Fruit fly (Drosophila melanogaster) whole organism, embryonic: ENCODE measurements around the gene Or85a.

Experiments used
- Atf-2 ChIP-seq: fragments of 200-800 bp; sonication (Bioruptor generic); optimal IDR thresholded peaks from 2 replicates; lab custom pipeline; 2016; ENCODE audit warnings: missing biosample characterization, missing genetic modification characterization
- Atf3 ChIP-seq: fragments of 200-800 bp; sonication (Bioruptor generic); optimal IDR thresholded peaks from 3 replicates; lab custom pipeline; 2016; ENCODE audit warnings: missing biosample characterization, missing genetic modification characterization
- CG10321 ChIP-seq: fragments of 200-800 bp; sonication (Bioruptor generic); IDR thresholded peaks from 2 replicates; pipeline ENCODE4 v1.3.6; 2022; ENCODE audit warnings: missing biosample characterization, missing genetic modification characterization
- CG11456 ChIP-seq: fragments of 200-800 bp; sonication (Bioruptor generic); IDR thresholded peaks from 3 replicates; pipeline ENCODE4 v1.3.6; 2022; ENCODE audit warnings: missing biosample characterization, missing genetic modification characterization
- CG1233 ChIP-seq: fragments of 200-800 bp; sonication (Bioruptor generic); optimal IDR thresholded peaks from 4 replicates; lab custom pipeline; 2018; ENCODE audit warnings: missing biosample characterization, mild to moderate bottlenecking, missing genetic modification characterization
- CG12744 ChIP-seq: fragments of 200-800 bp; sonication (Bioruptor generic); optimal IDR thresholded peaks from 2 replicates; lab custom pipeline; 2016; ENCODE audit warnings: missing biosample characterization, missing genetic modification characterization
- CG13775 ChIP-seq: fragments of 200-800 bp; sonication (Bioruptor generic); optimal IDR thresholded peaks from 3 replicates; lab custom pipeline; 2017; ENCODE audit warnings: missing biosample characterization, mild to moderate bottlenecking, missing genetic modification characterization
- CG15011 ChIP-seq: fragments of 200-800 bp; sonication (Bioruptor generic); optimal IDR thresholded peaks from 3 replicates; lab custom pipeline; 2018; ENCODE audit warnings: missing biosample characterization, mild to moderate bottlenecking, missing genetic modification characterization
- CG15514 ChIP-seq: fragments of 200-800 bp; sonication (Bioruptor generic); optimal IDR thresholded peaks from 3 replicates; lab custom pipeline; 2017; ENCODE audit warnings: missing biosample characterization, missing genetic modification characterization, mild to moderate bottlenecking, moderate library complexity, missing genetic modification reagents
- CG16813 ChIP-seq: fragments of 200-800 bp; sonication (Bioruptor generic); IDR thresholded peaks from 3 replicates; pipeline ENCODE4 v1.3.6; 2022; ENCODE audit warnings: missing biosample characterization, missing genetic modification characterization; ENCODE audit not compliant: partially characterized antibody
- CG17802 ChIP-seq: fragments of 200-800 bp; sonication (Bioruptor generic); optimal IDR thresholded peaks from 2 replicates; lab custom pipeline; 2018; ENCODE audit warnings: missing biosample characterization, mild to moderate bottlenecking, missing genetic modification characterization, moderate library complexity
- CG2712 ChIP-seq: fragments of 200-800 bp; optimal IDR thresholded peaks from 3 replicates; lab custom pipeline; 2019; ENCODE audit warnings: missing biosample characterization, mild to moderate bottlenecking, missing genetic modification characterization, moderate library complexity
- CG32532 ChIP-seq: fragments of 200-800 bp; sonication (Bioruptor generic); IDR thresholded peaks from 2 replicates; pipeline ENCODE4 v1.3.6; 2022; ENCODE audit warnings: missing biosample characterization, missing genetic modification characterization
- CG33213 ChIP-seq: fragments of 200-800 bp; sonication (Bioruptor generic); optimal IDR thresholded peaks from 3 replicates; lab custom pipeline; 2016; ENCODE audit warnings: missing biosample characterization, missing genetic modification characterization
- CG33557 ChIP-seq: fragments of 200-800 bp; sonication (Bioruptor generic); optimal IDR thresholded peaks from 2 replicates; lab custom pipeline; 2019; ENCODE audit warnings: missing biosample characterization, mild to moderate bottlenecking, missing genetic modification characterization, moderate library complexity
- CG9876 ChIP-seq: fragments of 200-800 bp; sonication (Bioruptor generic); optimal IDR thresholded peaks from 2 replicates; lab custom pipeline; 2016; ENCODE audit warnings: missing biosample characterization, missing genetic modification characterization
- CTCF ChIP-seq: fragments of 200-800 bp; sonication (Bioruptor generic); optimal IDR thresholded peaks from 2 replicates; lab custom pipeline; 2017; ENCODE audit warnings: missing biosample characterization, mild to moderate bottlenecking, missing genetic modification characterization, moderate library complexity
- Doc3 ChIP-seq: fragments of 200-800 bp; sonication (Bioruptor generic); IDR thresholded peaks from 3 replicates; pipeline ENCODE4 v1.3.6; 2022; ENCODE audit warnings: missing biosample characterization, missing genetic modification characterization; ENCODE audit not compliant: partially characterized antibody
- Dp ChIP-seq: fragments of 200-800 bp; sonication (Bioruptor generic); optimal IDR thresholded peaks from 2 replicates; lab custom pipeline; 2018; ENCODE audit warnings: missing biosample characterization, mild to moderate bottlenecking, missing genetic modification characterization, moderate library complexity
- Gug ChIP-seq: fragments of 200-800 bp; sonication (Bioruptor generic); IDR thresholded peaks from 4 replicates; pipeline ENCODE4 v1.3.6; 2022; ENCODE audit warnings: missing biosample characterization, missing genetic modification characterization
- HHEX ChIP-seq: fragments of 200-800 bp; sonication (Bioruptor generic); optimal IDR thresholded peaks from 3 replicates; lab custom pipeline; 2017; ENCODE audit warnings: missing biosample characterization, mild to moderate bottlenecking, missing genetic modification characterization, missing genetic modification reagents
- HLH3B ChIP-seq: fragments of 200-800 bp; sonication (Bioruptor generic); IDR thresholded peaks from 2 replicates; pipeline ENCODE4 v1.3.6; 2022; ENCODE audit warnings: missing biosample characterization, missing genetic modification characterization
- HLH54F ChIP-seq: fragments of 200-800 bp; sonication (Bioruptor generic); optimal IDR thresholded peaks from 3 replicates; lab custom pipeline; 2016; ENCODE audit warnings: missing biosample characterization, missing genetic modification characterization
- Hr39 ChIP-seq: fragments of >200 bp; optimal IDR thresholded peaks from 2 replicates; lab custom pipeline; 2017
- Max ChIP-seq: fragments of 200-800 bp; sonication (Bioruptor generic); optimal IDR thresholded peaks from 2 replicates; lab custom pipeline; 2016; ENCODE audit warnings: missing biosample characterization, mild to moderate bottlenecking, missing genetic modification characterization
- Oli ChIP-seq: fragments of 200-800 bp; sonication (Bioruptor generic); optimal IDR thresholded peaks from 2 replicates; lab custom pipeline; 2018; ENCODE audit warnings: missing biosample characterization, mild to moderate bottlenecking, missing genetic modification characterization, moderate library complexity
- Ptx1 ChIP-seq: fragments of 200-800 bp; sonication (Bioruptor generic); IDR thresholded peaks from 2 replicates; pipeline ENCODE4 v1.3.6; 2022; ENCODE audit warnings: missing biosample characterization, missing genetic modification characterization
- Spps ChIP-seq: fragments of 200-800 bp; sonication (Bioruptor generic); optimal IDR thresholded peaks from 2 replicates; lab custom pipeline; 2018; ENCODE audit warnings: missing biosample characterization, mild to moderate bottlenecking, missing genetic modification characterization
- ac ChIP-seq: fragments of 200-800 bp; sonication (Bioruptor generic); optimal IDR thresholded peaks from 3 replicates; lab custom pipeline; 2017; ENCODE audit warnings: missing biosample characterization, mild to moderate bottlenecking, missing genetic modification characterization
- aop ChIP-seq: fragments of 200-800 bp; sonication (Bioruptor generic); IDR thresholded peaks from 2 replicates; pipeline ENCODE4 v1.3.6; 2022; ENCODE audit warnings: missing biosample characterization, missing genetic modification characterization
- cad ChIP-seq: fragments of >200 bp; optimal IDR thresholded peaks from 2 replicates; lab custom pipeline; 2017; ENCODE audit warnings: missing biosample characterization, missing genetic modification characterization
- croc ChIP-seq: fragments of 200-800 bp; sonication (Bioruptor generic); conservative IDR thresholded peaks from 3 replicates; pipeline ENCODE4 v1.3.6; 2022; ENCODE audit warnings: missing biosample characterization, missing genetic modification characterization
- dan ChIP-seq: fragments of 200-800 bp; sonication (Bioruptor generic); IDR thresholded peaks from 2 replicates; pipeline ENCODE4 v1.3.6; 2022; ENCODE audit warnings: missing biosample characterization, missing genetic modification characterization
- ewg ChIP-seq: fragments of 200-800 bp; sonication (Bioruptor generic); optimal IDR thresholded peaks from 3 replicates; lab custom pipeline; 2017; ENCODE audit warnings: mild to moderate bottlenecking, missing biosample characterization, missing genetic modification reagents, missing genetic modification characterization
- eyg ChIP-seq: fragments of 200-800 bp; sonication (Bioruptor generic); optimal IDR thresholded peaks from 3 replicates; lab custom pipeline; 2016; ENCODE audit warnings: missing biosample characterization, missing genetic modification characterization
- fd3F ChIP-seq: fragments of 200-800 bp; sonication (Bioruptor generic); optimal IDR thresholded peaks from 2 replicates; lab custom pipeline; 2018; ENCODE audit warnings: missing biosample characterization, mild to moderate bottlenecking, missing genetic modification characterization, moderate library complexity
- gt ChIP-seq: fragments of 200-800 bp; sonication (Bioruptor generic); IDR thresholded peaks from 2 replicates; pipeline ENCODE4 v1.3.6; 2022; ENCODE audit warnings: missing biosample characterization, missing genetic modification characterization
- jigr1 ChIP-seq: fragments of 200-800 bp; sonication (Bioruptor generic); IDR thresholded peaks from 3 replicates; pipeline ENCODE4 v1.3.6; 2022; ENCODE audit warnings: missing biosample characterization, missing genetic modification characterization
- lola ChIP-seq, 3 experiments: fragments of >200 bp in 2 of 3; fragments of 200-800 bp in 1 of 3; sonication (Bioruptor generic) in 1 of 3; optimal IDR thresholded peaks; 2 replicates each; lab custom pipeline; 2017 to 2019; ENCODE audit warnings: missing biosample characterization in 3 of 3, missing genetic modification characterization in 3 of 3, mild to moderate bottlenecking in 1 of 3, moderate library complexity in 1 of 3
- luna ChIP-seq: fragments of 200-800 bp; sonication (Bioruptor generic); optimal IDR thresholded peaks from 2 replicates; lab custom pipeline; 2016; ENCODE audit warnings: missing biosample characterization, missing genetic modification characterization
- pzg ChIP-seq: fragments of 200-800 bp; sonication (Bioruptor generic); optimal IDR thresholded peaks from 3 replicates; lab custom pipeline; 2018; ENCODE audit warnings: missing biosample characterization, mild to moderate bottlenecking, missing genetic modification characterization, moderate library complexity
- row ChIP-seq: fragments of 200-800 bp; sonication (Bioruptor generic); IDR thresholded peaks from 3 replicates; pipeline ENCODE4 v1.3.6; 2022; ENCODE audit warnings: missing biosample characterization, missing genetic modification characterization
- sc ChIP-seq, 3 experiments: fragments of >200 bp in 2 of 3; fragments of 200-800 bp in 1 of 3; sonication (Bioruptor generic) in 1 of 3; optimal IDR thresholded peaks; 2 replicates in 2 of 3; 3 replicates in 1 of 3; lab custom pipeline; 2017; ENCODE audit warnings: mild to moderate bottlenecking in 1 of 3, missing biosample characterization in 1 of 3, missing genetic modification characterization in 1 of 3, missing genetic modification reagents in 1 of 3
- scrt ChIP-seq: fragments of 200-800 bp; sonication (Bioruptor generic); optimal IDR thresholded peaks from 2 replicates; lab custom pipeline; 2018; ENCODE audit warnings: missing biosample characterization, mild to moderate bottlenecking, missing genetic modification characterization, moderate library complexity
- sima ChIP-seq: fragments of 200-800 bp; sonication (Bioruptor generic); optimal IDR thresholded peaks from 2 replicates; lab custom pipeline; 2016; ENCODE audit warnings: missing biosample characterization, missing genetic modification characterization
- sr ChIP-seq: fragments of 200-800 bp; sonication (Bioruptor generic); IDR thresholded peaks from 3 replicates; pipeline ENCODE4 v1.3.6; 2022; ENCODE audit warnings: missing biosample characterization, missing genetic modification characterization
- unpg ChIP-seq: fragments of 200-800 bp; sonication (Bioruptor generic); optimal IDR thresholded peaks from 3 replicates; lab custom pipeline; 2018; ENCODE audit warnings: missing biosample characterization, mild to moderate bottlenecking, missing genetic modification characterization, moderate library complexity
- wdn ChIP-seq: fragments of 200-800 bp; sonication (Bioruptor generic); IDR thresholded peaks from 2 replicates; pipeline ENCODE4 v1.3.6; 2022; ENCODE audit warnings: missing biosample characterization, missing genetic modification characterization
- wor ChIP-seq: fragments of 200-800 bp; sonication (Bioruptor generic); IDR thresholded peaks from 2 replicates; pipeline ENCODE4 v1.3.6; 2022; ENCODE audit warnings: missing biosample characterization, missing genetic modification characterization
- z ChIP-seq: fragments of 200-800 bp; sonication (Bioruptor generic); IDR thresholded peaks from 3 replicates; pipeline ENCODE4 v1.3.6; 2022; ENCODE audit warnings: missing biosample characterization, missing genetic modification characterization

Gene Or85a

DNA sequence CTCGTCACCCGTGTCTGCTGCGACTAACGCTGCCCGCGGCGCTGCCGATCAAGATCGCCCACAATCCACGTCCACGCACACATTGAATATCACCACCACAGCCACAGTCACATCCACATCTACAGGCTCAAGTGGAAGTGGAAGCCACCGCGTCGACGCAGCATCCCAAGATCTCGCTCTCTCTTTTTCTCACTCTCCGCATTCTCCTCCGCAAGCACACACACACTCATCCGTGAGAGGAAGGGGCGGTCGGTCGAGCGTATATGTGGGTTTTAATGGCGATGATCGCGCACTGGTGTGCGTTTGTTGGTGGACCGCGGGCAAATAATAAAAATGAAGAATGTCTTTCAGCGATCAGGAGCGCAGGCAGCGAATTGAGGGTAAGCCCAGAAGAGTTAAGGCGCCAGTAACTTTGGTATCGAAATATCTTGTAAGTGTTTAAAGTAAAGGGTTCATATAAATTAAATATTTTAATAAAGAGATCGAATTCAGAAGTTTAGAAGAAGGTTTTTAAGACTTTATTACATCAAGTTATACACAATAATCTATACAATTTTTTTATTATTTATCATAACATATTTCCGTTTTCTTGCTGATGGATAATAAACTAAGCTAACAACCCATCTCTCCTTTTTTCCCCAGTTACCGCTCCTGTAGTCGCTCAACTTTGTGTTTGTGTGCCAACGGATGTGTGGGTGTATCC is 12.4 kb downstream of the Or85a start, which contains the start of gene Poxm (continued):
- TF ChIP-seq sc (optimal IDR thresholded peaks at IDR 0.05; lab: Kevin White, UChicago) (no peak), sc (GFP tag; optimal IDR thresholded peaks at IDR 0.05; lab: Kevin White, UChicago) (peak; percentile 91), CG32532 (GFP tag; lab: Robert Waterston, UW) (peak; percentile 66), croc (peak; percentile 94), jigr1 (GFP tag; lab: Robert Waterston, UW) (peak; percentile 86; the same call in 2 of the 3 replicates), Dp (GFP tag; lab: Kevin White, UChicago) (no peak), HLH54F (GFP tag; lab: Kevin White, UChicago) (peak; percentile 41), CG13775 (GFP tag; lab: Kevin White, UChicago) (peak; percentile 87), z (peak; percentile 7; the same call in 1 of the 3 replicates), Max (GFP tag; lab: Kevin White, UChicago) (peak; percentile 78), lola (GFP tag; optimal IDR thresholded peaks at IDR 0.05; lab: Kevin White, UChicago) (peak in 2 of 3 experiments; percentile 56 to 96), Oli (peak; percentile 95), CG33213 (GFP tag; lab: Kevin White, UChicago) (peak; percentile 21), HHEX (GFP tag; lab: Kevin White, UChicago) (peak; percentile 89), sima (no peak), Atf-2 (GFP tag; lab: Kevin White, UChicago) (peak; percentile 68), ac (peak; percentile 75), CG2712 (tag; lab: Kevin White, UChicago) (peak; percentile 96), Ptx1 (peak; percentile 94), HLH3B (GFP tag; lab: Robert Waterston, UW) (peak; percentile 82), eyg (peak; percentile 14), ewg (GFP tag; lab: Kevin White, UChicago) (peak; percentile 86), CG17802 (tag; lab: Kevin White, UChicago) (peak; percentile 64), CG9876 (GFP tag; lab: Kevin White, UChicago) (no peak), CG12744 (GFP tag; lab: Kevin White, UChicago) (no peak), dan (GFP tag; lab: Robert Waterston, UW) (peak; percentile 81), pzg (no peak), aop (GFP tag; lab: Robert Waterston, UW) (no peak), CG10321 (GFP tag; lab: Robert Waterston, UW) (0 out of 2 replicates have a peak, but pooled peaks have one; percentile 28), cad (GFP tag; lab: Kevin White, UChicago) (no peak), CG33557 (peak; percentile 88), Atf3 (peak; percentile 27), CG15011 (GFP tag; lab: Kevin White, UChicago) (peak; percentile 84), gt (GFP tag; lab: Robert Waterston, UW) (peak; percentile 83), CTCF (GFP tag; lab: Kevin White, UChicago) (peak; percentile 1), CG11456 (GFP tag; lab: Robert Waterston, UW) (peak; percentile 86), Doc3 (GFP tag; lab: Robert Waterston, UW) (no peak), wor (GFP tag; lab: Robert Waterston, UW) (peak; percentile 82; the same call in 1 of the 2 replicates), Spps (tag; lab: Kevin White, UChicago) (peak; percentile 88), CG16813 (GFP tag; lab: Robert Waterston, UW) (peak; percentile 56), unpg (GFP tag; lab: Kevin White, UChicago) (peak; percentile 85), row (GFP tag; lab: Robert Waterston, UW) (peak; percentile 92), wdn (GFP tag; lab: Robert Waterston, UW) (peak; percentile 47; the same call in 1 of the 2 replicates), Hr39 (lab: Kevin White, UChicago) (no peak), sr (peak; percentile 95), CG15514 (GFP tag; lab: Kevin White, UChicago) (peak; percentile 21), scrt (GFP tag; lab: Kevin White, UChicago) (peak; percentile 24), luna (GFP tag; lab: Kevin White, UChicago) (no peak), fd3F (GFP tag; lab: Kevin White, UChicago) (peak; percentile 75), CG1233 (GFP tag; lab: Kevin White, UChicago) (peak; percentile 89), Gug (GFP tag; lab: Robert Waterston, UW) (peak; percentile 94)
